Worm (Caenorhabditis elegans): ENCODE results near the gene ZK1307.9.
A peak's percentile ranks its signal among the peaks of the same experiment; 100 is the strongest.

The ZK1307.9 gene

DNA sequence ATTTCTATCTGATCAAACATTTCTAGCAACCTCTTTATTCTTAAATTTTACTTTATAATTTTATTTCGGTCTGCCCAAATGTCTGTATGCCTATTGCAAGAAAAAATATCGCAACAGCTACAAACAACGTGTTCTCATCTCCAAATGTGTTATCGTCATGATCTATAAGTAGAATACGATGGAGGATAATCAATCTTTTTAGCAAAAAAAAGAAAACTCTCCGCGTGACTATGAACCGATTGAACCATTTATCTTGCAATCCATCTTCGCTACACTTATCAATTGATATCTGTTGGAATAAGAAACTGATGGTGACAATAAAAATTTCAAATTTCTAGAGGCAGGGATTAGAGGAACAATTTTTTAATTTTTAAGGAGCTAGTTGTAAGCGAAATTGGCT is 43.3 kb upstream of the ZK1307.9 start (continued):
- no peak for TF ChIP-seq lin-38 (GFP tag; IDR thresholded peaks at IDR 0.05)
- TF ChIP-seq ama-1 (optimal IDR thresholded peaks at IDR 0.05): no peak
- no peak for TF ChIP-seq R02D3.7 (tag; optimal IDR thresholded peaks at IDR 0.05)

DNA sequence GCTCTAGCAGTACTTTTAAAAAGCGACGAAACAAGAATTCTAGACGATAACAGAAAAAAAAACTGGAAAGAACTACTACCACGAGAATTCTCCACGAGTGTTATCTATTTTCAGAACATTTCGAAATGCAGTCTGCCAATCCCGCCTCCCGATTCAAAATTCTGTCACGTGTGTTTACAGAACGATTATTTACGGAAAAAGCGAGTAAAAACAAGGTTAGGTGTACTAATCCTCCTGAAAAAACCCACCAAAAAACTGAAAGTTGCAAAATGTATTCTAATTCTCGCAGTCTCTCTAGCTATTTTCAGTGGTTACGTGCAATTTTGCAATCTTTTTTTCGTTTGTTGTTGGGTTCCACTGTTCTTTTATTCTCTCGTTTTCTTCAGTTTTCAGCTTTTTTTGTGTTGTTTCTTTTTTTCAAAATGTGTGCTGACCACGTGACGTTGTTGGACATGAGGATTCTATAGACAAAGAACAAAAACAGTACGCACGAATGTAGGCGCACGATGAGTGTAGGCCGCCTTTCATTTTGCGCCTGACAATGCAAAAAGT is 42.7 kb upstream of the ZK1307.9 start:
- TF ChIP-seq dpl-1 (GFP tag; optimal IDR thresholded peaks at IDR 0.05) (no peak), hlh-30 (tag; optimal IDR thresholded peaks at IDR 0.05; ENCODE audit: insufficient read depth) (peak; percentile 36), T20F7.1 (GFP tag; optimal IDR thresholded peaks at IDR 0.05) (peak; percentile 2), egl-27 (tag; optimal IDR thresholded peaks at IDR 0.05) (no peak), dmd-6 (GFP tag; IDR thresholded peaks at IDR 0.05) (peak; percentile 36), rbr-2 (tag; optimal IDR thresholded peaks at IDR 0.05) (no peak), nhr-111 (GFP tag; optimal IDR thresholded peaks at IDR 0.05) (no peak), jun-1 (tag; optimal IDR thresholded peaks at IDR 0.05) (no peak), hmg-1.1 (GFP tag; IDR thresholded peaks at IDR 0.05) (no peak), mdl-1 (tag; optimal IDR thresholded peaks at IDR 0.05) (peak in 1 of 2 experiments; percentile 77), unc-130 (GFP tag; optimal IDR thresholded peaks at IDR 0.05) (no peak), daf-16 (GFP tag; optimal IDR thresholded peaks at IDR 0.05) (no peak), daf-16 (tag; optimal IDR thresholded peaks at IDR 0.05) (peak; percentile 63), dve-1 (tag; optimal IDR thresholded peaks at IDR 0.05; ENCODE audit: insufficient read depth) (peak; percentile 67), hlh-11 (tag; optimal IDR thresholded peaks at IDR 0.05) (peak; percentile 38), aha-1 (tag) (peak; percentile 94), madf-9 (GFP tag; conservative IDR thresholded peaks at IDR 0.05) (no peak), aly-2 (tag; optimal IDR thresholded peaks at IDR 0.05) (no peak), nhr-77 (tag; optimal IDR thresholded peaks at IDR 0.05) (no peak), hif-1 (tag; optimal IDR thresholded peaks at IDR 0.05) (peak; percentile 57 to 97), nhr-11 (tag; optimal IDR thresholded peaks at IDR 0.05) (peak; percentile 59)

DNA sequence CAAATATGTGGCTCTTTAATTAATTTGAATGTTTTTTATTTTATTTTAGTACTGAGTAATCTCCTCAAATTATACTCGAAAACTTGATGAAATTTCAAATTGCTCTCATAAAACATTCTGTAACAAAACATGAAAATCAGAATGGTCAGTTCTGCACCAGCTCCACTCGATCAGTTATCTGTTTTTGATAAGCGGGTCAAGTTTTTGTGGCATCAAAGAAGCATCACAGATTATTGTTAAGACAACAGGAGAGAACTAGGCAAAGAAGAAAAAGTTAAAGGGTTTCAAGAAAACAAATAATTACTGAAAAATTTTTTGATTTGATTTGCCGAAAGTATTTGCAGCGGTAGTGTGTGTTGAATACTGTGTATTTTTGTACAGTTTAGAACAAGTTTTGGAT is 42.2 kb upstream of the ZK1307.9 start:
- peak; percentile 69 for TF ChIP-seq dve-1 (tag; optimal IDR thresholded peaks at IDR 0.05; ENCODE audit: insufficient read depth)
- no peak for TF ChIP-seq mdt-29 (GFP tag; IDR thresholded peaks at IDR 0.05)
- TF ChIP-seq daf-16 (GFP tag; optimal IDR thresholded peaks at IDR 0.05): no peak
- peak; percentile 70 for TF ChIP-seq daf-16 (tag; optimal IDR thresholded peaks at IDR 0.05)
- peak; percentile 42 for TF ChIP-seq nhr-28 (tag; optimal IDR thresholded peaks at IDR 0.05)
- TF ChIP-seq arid-1 (GFP tag; conservative IDR thresholded peaks at IDR 0.05): no peak
- peak; percentile 15; the same call in 1 of the 2 replicates for TF ChIP-seq dmd-6 (GFP tag; IDR thresholded peaks at IDR 0.05)

DNA sequence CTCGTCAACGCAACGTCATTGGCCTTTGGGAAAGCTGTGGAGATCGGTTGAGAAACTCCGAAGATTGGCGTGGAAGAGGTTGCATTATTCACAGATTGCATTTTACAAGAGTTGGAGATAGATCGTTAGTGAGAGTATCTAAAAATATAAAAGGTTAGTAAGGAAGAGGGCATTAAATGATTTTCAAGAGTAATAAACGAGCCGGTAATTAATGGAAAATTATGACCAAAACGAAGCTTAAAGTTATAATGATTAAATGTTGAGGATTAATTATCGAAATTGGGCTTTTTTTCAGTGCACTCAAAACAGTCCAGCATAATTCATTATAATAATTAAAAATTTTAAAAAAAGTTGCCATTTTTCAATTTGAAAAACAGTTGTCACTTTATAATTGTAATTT is 40.0 kb upstream of the ZK1307.9 start, which contains the start of gene pap-2:
Gene pap-2 (minus strand): TSS at position 101 of the 400 bp plus-strand sequence.
- no peak for TF ChIP-seq mdl-1 (tag; optimal IDR thresholded peaks at IDR 0.05)
- TF ChIP-seq F44E2.7 (GFP tag; IDR thresholded peaks at IDR 0.05): no peak
- no peak for TF ChIP-seq lin-1 (GFP tag; IDR thresholded peaks at IDR 0.05)
- TF ChIP-seq tag-97 (GFP tag; IDR thresholded peaks at IDR 0.05): no peak
- no peak for TF ChIP-seq nhr-237 (tag; optimal IDR thresholded peaks at IDR 0.05)

DNA sequence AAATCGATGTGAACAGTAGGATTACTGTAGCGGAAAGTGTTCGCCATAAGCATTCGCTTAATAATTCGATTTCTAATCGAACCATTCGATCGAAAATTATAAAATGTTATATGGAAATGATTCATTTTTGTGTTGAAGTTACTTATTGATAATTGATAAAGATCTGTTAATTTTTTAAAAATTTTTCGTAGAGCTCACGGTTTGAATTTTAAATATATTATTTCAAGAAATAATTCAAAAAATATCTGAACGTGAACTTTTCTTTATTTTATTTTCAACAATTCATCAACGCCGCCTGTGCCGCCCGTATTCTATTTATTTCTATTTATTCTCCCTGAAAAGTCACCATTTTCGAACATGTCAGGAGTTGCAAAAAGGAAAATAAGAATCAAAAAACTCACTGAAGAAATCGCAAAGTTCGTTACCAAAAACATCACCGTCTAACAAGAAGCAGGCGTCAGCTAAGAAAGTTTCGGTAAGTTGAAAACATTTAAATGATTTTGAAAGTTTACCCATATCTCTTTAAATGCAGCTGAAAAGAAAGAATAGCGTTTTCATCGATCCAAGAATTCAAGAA is 37.9 kb upstream of the ZK1307.9 start, which contains the start of the genes T15H9.5 and T15H9.4:
Gene T15H9.5 (minus strand): TSS at position 101 of the 577 bp plus-strand sequence.
Gene T15H9.4 (plus strand): TSS at position 527 of the 577 bp plus-strand sequence.
- TF ChIP-seq ceh-20 (GFP tag; IDR thresholded peaks at IDR 0.05) (no peak), php-3 (GFP tag; IDR thresholded peaks at IDR 0.05) (no peak), spr-3 (GFP tag; optimal IDR thresholded peaks at IDR 0.05) (no peak), zag-1 (tag; optimal IDR thresholded peaks at IDR 0.05) (no peak), ceh-62 (tag; optimal IDR thresholded peaks at IDR 0.05) (no peak), aly-2 (tag; optimal IDR thresholded peaks at IDR 0.05) (no peak), lir-3 (tag; optimal IDR thresholded peaks at IDR 0.05) (no peak), nhr-102 (tag; optimal IDR thresholded peaks at IDR 0.05) (no peak), ceh-28 (tag; optimal IDR thresholded peaks at IDR 0.05) (no peak), fkh-10 (GFP tag; optimal IDR thresholded peaks at IDR 0.05) (no peak), nhr-11 (tag; optimal IDR thresholded peaks at IDR 0.05) (no peak), dmd-8 (GFP tag; IDR thresholded peaks at IDR 0.05) (no peak), hif-1 (tag; optimal IDR thresholded peaks at IDR 0.05) (no peak), snpc-1.2 (GFP tag; IDR thresholded peaks at IDR 0.05) (no peak), ama-1 (optimal IDR thresholded peaks at IDR 0.05) (no peak)
